Worm (Caenorhabditis elegans) whole organism, midembryonic: ENCODE data around the gene prmt-6.

Experiments used
- T22C8.4 ChIP-seq: fragments of 200-800 bp; sonication (Bioruptor generic); IDR thresholded peaks from 2 replicates; pipeline ENCODE4 v1.3.6; 2022; ENCODE audit warnings: missing genetic modification characterization, missing compliant biosample characterization
- cog-1 ChIP-seq: sonication (generic microtip); optimal IDR thresholded peaks from 2 replicates; lab custom pipeline; 2016; ENCODE audit warnings: missing genetic modification characterization, missing compliant biosample characterization
- flt-1 ChIP-seq: fragments of 200-800 bp; sonication (Bioruptor generic); IDR thresholded peaks from 2 replicates; pipeline ENCODE4 v1.3.6; 2022; ENCODE audit warnings: missing genetic modification characterization, missing compliant biosample characterization
- klf-2 ChIP-seq: fragments of 200-800 bp; sonication (Bioruptor generic); conservative IDR thresholded peaks from 2 replicates; pipeline ENCODE4 v1.3.6; 2022; ENCODE audit warnings: missing genetic modification reagents, missing genetic modification characterization, missing compliant biosample characterization
- med-1 ChIP-seq: sonication (generic microtip); optimal IDR thresholded peaks from 2 replicates; lab custom pipeline; 2017; ENCODE audit warnings: missing genetic modification characterization, mild to moderate bottlenecking, missing compliant biosample characterization, antibody characterized with exemption, missing genetic modification reagents; ENCODE audit not compliant: insufficient read depth
- ztf-23 ChIP-seq: fragments of 200-800 bp; sonication (Bioruptor generic); IDR thresholded peaks from 2 replicates; pipeline ENCODE4 v1.3.6; 2022; ENCODE audit warnings: missing genetic modification reagents, missing genetic modification characterization, missing compliant biosample characterization
- ztf-29 ChIP-seq: fragments of 200-800 bp; sonication (Bioruptor generic); IDR thresholded peaks from 2 replicates; pipeline ENCODE4 v1.3.6; 2022; ENCODE audit warnings: missing genetic modification reagents, missing genetic modification characterization, missing compliant biosample characterization

DNA sequence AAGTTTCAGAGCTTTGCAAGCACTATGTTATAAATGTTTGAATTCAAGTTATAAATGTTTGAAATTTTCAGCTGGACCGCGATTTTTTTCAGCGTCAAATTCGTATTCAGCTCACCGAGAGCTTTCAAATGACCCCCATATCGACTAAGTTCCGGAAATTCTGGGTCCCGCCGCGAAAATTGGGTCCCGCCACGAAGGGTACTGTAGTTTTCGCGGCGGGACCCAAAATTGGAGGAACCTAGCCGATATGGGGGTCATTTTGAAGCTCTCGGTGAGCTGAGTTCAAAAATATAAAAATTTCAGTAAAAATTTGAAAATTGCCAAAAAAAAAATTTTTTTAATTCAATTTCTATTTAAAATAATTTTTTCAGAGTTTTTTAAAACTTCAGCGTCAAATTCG is 24.1 kb upstream of the prmt-6 start:
- TF ChIP-seq med-1 (GFP tag; lab: Kevin White, UChicago) (no peak), ztf-23 (GFP tag; lab: Robert Waterston, UW) (no peak), cog-1 (tag; lab: Kevin White, UChicago) (no peak), klf-2 (GFP tag; lab: Robert Waterston, UW) (no peak), flt-1 (GFP tag; lab: Robert Waterston, UW) (no peak), T22C8.4 (GFP tag; lab: Robert Waterston, UW) (no peak), ztf-29 (GFP tag; lab: Robert Waterston, UW) (no peak)
